Fruit fly (Drosophila melanogaster) whole organism, embryonic: ENCODE results near the gene Sar1.
A peak's percentile ranks its signal among the peaks of the same experiment; 100 is the strongest.

Experiments used
- Abd-B ChIP-seq: fragments of 200-800 bp; sonication (Bioruptor generic); optimal IDR thresholded peaks from 2 replicates; lab custom pipeline; 2018; ENCODE audit warnings: missing biosample characterization, mild to moderate bottlenecking, missing genetic modification characterization, moderate library complexity
- CG10321 ChIP-seq: fragments of 200-800 bp; sonication (Bioruptor generic); IDR thresholded peaks from 2 replicates; pipeline ENCODE4 v1.3.6; 2022; ENCODE audit warnings: missing biosample characterization, missing genetic modification characterization
- CG11398 ChIP-seq: fragments of 200-800 bp; sonication (Bioruptor generic); optimal IDR thresholded peaks from 2 replicates; lab custom pipeline; 2016; ENCODE audit warnings: missing biosample characterization, missing genetic modification characterization
- CG11504 ChIP-seq: fragments of 200-800 bp; sonication (Bioruptor generic); optimal IDR thresholded peaks from 3 replicates; lab custom pipeline; 2019; ENCODE audit warnings: missing biosample characterization, mild to moderate bottlenecking, missing genetic modification characterization, moderate library complexity
- CG12219 ChIP-seq: fragments of 200-800 bp; sonication (Bioruptor generic); optimal IDR thresholded peaks from 3 replicates; lab custom pipeline; 2018; ENCODE audit warnings: missing biosample characterization, mild to moderate bottlenecking, missing genetic modification characterization
- CG13296 ChIP-seq: fragments of 200-800 bp; sonication (Bioruptor generic); optimal IDR thresholded peaks from 3 replicates; lab custom pipeline; 2018; ENCODE audit warnings: missing biosample characterization, mild to moderate bottlenecking, missing genetic modification characterization
- CG15073 ChIP-seq: fragments of 200-800 bp; sonication (Bioruptor generic); optimal IDR thresholded peaks from 2 replicates; lab custom pipeline; 2016; ENCODE audit warnings: missing biosample characterization, missing genetic modification characterization
- CG1602 ChIP-seq: fragments of 200-800 bp; sonication (Bioruptor generic); optimal IDR thresholded peaks from 3 replicates; lab custom pipeline; 2016; ENCODE audit warnings: missing biosample characterization, missing genetic modification characterization
- CG1647 ChIP-seq: fragments of 200-800 bp; sonication (Bioruptor generic); optimal IDR thresholded peaks from 3 replicates; lab custom pipeline; 2016; ENCODE audit warnings: missing biosample characterization, missing genetic modification characterization
- CG17829 ChIP-seq: fragments of 200-800 bp; optimal IDR thresholded peaks from 2 replicates; lab custom pipeline; 2019; ENCODE audit warnings: missing biosample characterization, mild to moderate bottlenecking, missing genetic modification characterization, moderate library complexity
- CG2712 ChIP-seq: fragments of 200-800 bp; optimal IDR thresholded peaks from 3 replicates; lab custom pipeline; 2019; ENCODE audit warnings: missing biosample characterization, mild to moderate bottlenecking, missing genetic modification characterization, moderate library complexity
- CG3995 ChIP-seq: fragments of 200-800 bp; sonication (Bioruptor generic); optimal IDR thresholded peaks from 3 replicates; lab custom pipeline; 2016; ENCODE audit warnings: missing biosample characterization, missing genetic modification characterization
- CG6272 ChIP-seq: fragments of 200-800 bp; sonication (Bioruptor generic); IDR thresholded peaks from 2 replicates; pipeline ENCODE4 v1.3.6; 2022; ENCODE audit warnings: missing biosample characterization, missing genetic modification characterization
- CG6854 ChIP-seq: fragments of 200-800 bp; sonication (Bioruptor generic); optimal IDR thresholded peaks from 3 replicates; lab custom pipeline; 2017; ENCODE audit warnings: missing biosample characterization, mild to moderate bottlenecking, missing genetic modification characterization
- CG7786 ChIP-seq: fragments of 200-800 bp; sonication (Bioruptor generic); optimal IDR thresholded peaks from 2 replicates; lab custom pipeline; 2016; ENCODE audit warnings: missing biosample characterization, missing genetic modification characterization
- CG7928 ChIP-seq: fragments of 200-800 bp; sonication (Bioruptor generic); optimal IDR thresholded peaks from 2 replicates; lab custom pipeline; 2017; ENCODE audit warnings: missing biosample characterization, mild to moderate bottlenecking, missing genetic modification characterization
- CG7963 ChIP-seq: fragments of 200-800 bp; sonication (Bioruptor generic); IDR thresholded peaks from 3 replicates; pipeline ENCODE4 v1.3.6; 2022; ENCODE audit warnings: missing biosample characterization, missing genetic modification characterization; ENCODE audit not compliant: partially characterized antibody
- CG7987 ChIP-seq: fragments of 200-800 bp; sonication (Bioruptor generic); optimal IDR thresholded peaks from 2 replicates; lab custom pipeline; 2018; ENCODE audit warnings: missing biosample characterization, mild to moderate bottlenecking, missing genetic modification characterization, moderate library complexity
- CG9876 ChIP-seq: fragments of 200-800 bp; sonication (Bioruptor generic); optimal IDR thresholded peaks from 2 replicates; lab custom pipeline; 2016; ENCODE audit warnings: missing biosample characterization, missing genetic modification characterization
- D ChIP-seq, 2 experiments: fragments of 200-800 bp in 1 of 2; fragments of >200 bp in 1 of 2; sonication (Bioruptor generic) in 1 of 2; optimal IDR thresholded peaks; 2 replicates in 1 of 2; 3 replicates in 1 of 2; lab custom pipeline; 2017; ENCODE audit warnings: mild to moderate bottlenecking in 1 of 2, missing biosample characterization in 1 of 2, missing genetic modification characterization in 1 of 2, missing genetic modification reagents in 1 of 2
- Dek ChIP-seq: fragments of 200-800 bp; sonication (Bioruptor generic); optimal IDR thresholded peaks from 3 replicates; lab custom pipeline; 2019; ENCODE audit warnings: missing biosample characterization, mild to moderate bottlenecking, missing genetic modification characterization, moderate library complexity
- Doc2 ChIP-seq: fragments of 200-800 bp; sonication (Bioruptor generic); IDR thresholded peaks from 2 replicates; pipeline ENCODE4 v1.3.6; 2022; ENCODE audit warnings: missing biosample characterization, missing genetic modification characterization
- ERR ChIP-seq: fragments of 200-800 bp; sonication (Bioruptor generic); optimal IDR thresholded peaks from 2 replicates; lab custom pipeline; 2016; ENCODE audit warnings: missing biosample characterization, missing genetic modification characterization
- Fer2 ChIP-seq: fragments of 200-800 bp; sonication (Bioruptor generic); optimal IDR thresholded peaks from 2 replicates; lab custom pipeline; 2018; ENCODE audit warnings: missing biosample characterization, mild to moderate bottlenecking, missing genetic modification characterization, moderate library complexity
- Fer3 ChIP-seq: fragments of 200-800 bp; sonication (Bioruptor generic); optimal IDR thresholded peaks from 2 replicates; lab custom pipeline; 2018; ENCODE audit warnings: missing biosample characterization, mild to moderate bottlenecking, missing genetic modification characterization, moderate library complexity
- HLH3B ChIP-seq: fragments of 200-800 bp; sonication (Bioruptor generic); IDR thresholded peaks from 2 replicates; pipeline ENCODE4 v1.3.6; 2022; ENCODE audit warnings: missing biosample characterization, missing genetic modification characterization
- Hr51 ChIP-seq, 2 experiments: fragments of 200-800 bp; sonication (Bioruptor generic); optimal IDR thresholded peaks; 2 replicates in 1 of 2; 3 replicates in 1 of 2; lab custom pipeline; 2016 to 2018; ENCODE audit warnings: missing biosample characterization in 2 of 2, missing genetic modification characterization in 2 of 2, mild to moderate bottlenecking in 1 of 2, moderate library complexity in 1 of 2
- Hsf ChIP-seq: fragments of 200-800 bp; sonication (Bioruptor generic); optimal IDR thresholded peaks from 3 replicates; lab custom pipeline; 2016; ENCODE audit warnings: missing biosample characterization, missing genetic modification characterization
- Lim3 ChIP-seq: fragments of 200-800 bp; sonication (Bioruptor generic); IDR thresholded peaks from 2 replicates; pipeline ENCODE4 v1.3.6; 2022; ENCODE audit warnings: missing biosample characterization, missing genetic modification characterization
- Lpt ChIP-seq: fragments of >200 bp; optimal IDR thresholded peaks from 2 replicates; lab custom pipeline; 2018; ENCODE audit warnings: missing biosample characterization, missing genetic modification characterization
- MTF-1 ChIP-seq: fragments of 200-800 bp; sonication (Bioruptor generic); optimal IDR thresholded peaks from 2 replicates; lab custom pipeline; 2018; ENCODE audit warnings: missing biosample characterization, mild to moderate bottlenecking, missing genetic modification characterization, borderline replicate concordance
- Nf-YC ChIP-seq: fragments of 200-800 bp; optimal IDR thresholded peaks from 3 replicates; lab custom pipeline; 2019; ENCODE audit warnings: missing biosample characterization, mild to moderate bottlenecking, missing genetic modification characterization, moderate library complexity
- Spps ChIP-seq: fragments of 200-800 bp; sonication (Bioruptor generic); optimal IDR thresholded peaks from 2 replicates; lab custom pipeline; 2018; ENCODE audit warnings: missing biosample characterization, mild to moderate bottlenecking, missing genetic modification characterization
- Ssrp ChIP-seq: fragments of 200-800 bp; sonication (Bioruptor generic); optimal IDR thresholded peaks from 2 replicates; lab custom pipeline; 2018; ENCODE audit warnings: missing biosample characterization, mild to moderate bottlenecking, missing genetic modification characterization, moderate library complexity
- ap ChIP-seq: fragments of 200-800 bp; sonication (Bioruptor generic); IDR thresholded peaks from 2 replicates; pipeline ENCODE4 v1.3.6; 2022; ENCODE audit warnings: missing biosample characterization, missing genetic modification characterization
- bigmax ChIP-seq: fragments of 200-800 bp; sonication (Bioruptor generic); optimal IDR thresholded peaks from 2 replicates; lab custom pipeline; 2018; ENCODE audit warnings: missing biosample characterization, mild to moderate bottlenecking, missing genetic modification characterization
- chinmo ChIP-seq: fragments of 200-800 bp; sonication (Bioruptor generic); IDR thresholded peaks from 4 replicates; pipeline ENCODE4 v1.3.6; 2022; ENCODE audit warnings: missing biosample characterization, missing genetic modification characterization; ENCODE audit not compliant: partially characterized antibody
- da ChIP-seq: fragments of 200-800 bp; sonication (Bioruptor generic); optimal IDR thresholded peaks from 2 replicates; lab custom pipeline; 2016; ENCODE audit warnings: missing biosample characterization, missing genetic modification characterization
- dmrt99B ChIP-seq: fragments of 200-800 bp; sonication (Bioruptor generic); optimal IDR thresholded peaks from 2 replicates; lab custom pipeline; 2018; ENCODE audit warnings: missing biosample characterization, mild to moderate bottlenecking, missing genetic modification characterization, moderate library complexity
- dpn ChIP-seq, 2 experiments: fragments of 200-800 bp; sonication (Bioruptor generic); optimal IDR thresholded peaks; 3 replicates each; lab custom pipeline; 2016; ENCODE audit warnings: missing biosample characterization in 2 of 2, missing genetic modification characterization in 2 of 2
- eve ChIP-seq, 2 experiments: fragments of >200 bp; optimal IDR thresholded peaks; 2 replicates each; lab custom pipeline; 2017; ENCODE audit warnings: missing biosample characterization in 2 of 2, missing genetic modification characterization in 2 of 2
- fd3F ChIP-seq: fragments of 200-800 bp; sonication (Bioruptor generic); optimal IDR thresholded peaks from 2 replicates; lab custom pipeline; 2018; ENCODE audit warnings: missing biosample characterization, mild to moderate bottlenecking, missing genetic modification characterization, moderate library complexity
- fd96Cb ChIP-seq: fragments of 200-800 bp; sonication (Bioruptor generic); optimal IDR thresholded peaks from 2 replicates; lab custom pipeline; 2018; ENCODE audit warnings: missing biosample characterization, mild to moderate bottlenecking, missing genetic modification characterization, moderate library complexity
- insv ChIP-seq, 2 experiments: fragments of 200-800 bp; sonication (Bioruptor generic); optimal IDR thresholded peaks; 3 replicates each; lab custom pipeline; 2016 to 2018; ENCODE audit warnings: missing biosample characterization in 2 of 2, missing genetic modification characterization in 2 of 2
- inv ChIP-seq: fragments of 200-800 bp; sonication (Bioruptor generic); IDR thresholded peaks from 2 replicates; pipeline ENCODE4 v1.3.6; 2022; ENCODE audit warnings: missing biosample characterization, missing genetic modification characterization; ENCODE audit not compliant: partially characterized antibody
- klu ChIP-seq: fragments of 200-800 bp; sonication (Bioruptor generic); IDR thresholded peaks from 2 replicates; pipeline ENCODE4 v1.3.6; 2022; ENCODE audit warnings: missing biosample characterization, missing genetic modification characterization
- lilli ChIP-seq: fragments of 200-800 bp; sonication (Bioruptor generic); optimal IDR thresholded peaks from 3 replicates; lab custom pipeline; 2016; ENCODE audit warnings: missing biosample characterization, missing genetic modification characterization
- mam ChIP-seq: fragments of 200-800 bp; sonication (Bioruptor generic); optimal IDR thresholded peaks from 3 replicates; lab custom pipeline; 2016; ENCODE audit warnings: missing biosample characterization, missing genetic modification characterization
- odd ChIP-seq: fragments of 200-800 bp; sonication (Bioruptor generic); optimal IDR thresholded peaks from 2 replicates; lab custom pipeline; 2017; ENCODE audit warnings: missing biosample characterization, mild to moderate bottlenecking, missing genetic modification characterization
- unpg ChIP-seq: fragments of 200-800 bp; sonication (Bioruptor generic); optimal IDR thresholded peaks from 3 replicates; lab custom pipeline; 2018; ENCODE audit warnings: missing biosample characterization, mild to moderate bottlenecking, missing genetic modification characterization, moderate library complexity

Sar1 gene

dm6 chr3R:22368777-22369214 is 12.3 kb downstream of the Sar1 start (continued):
- TF ChIP-seq CG12219 (GFP tag; lab: Kevin White, UChicago) (no peak), HLH3B (GFP tag; lab: Robert Waterston, UW) (peak; percentile 83), klu (GFP tag; lab: Robert Waterston, UW) (no peak; the same call in 1 of the 2 replicates), unpg (GFP tag; lab: Kevin White, UChicago) (peak; percentile 57), MTF-1 (GFP tag; lab: Kevin White, UChicago) (no peak), CG15073 (GFP tag; lab: Kevin White, UChicago) (no peak), Lpt (GFP tag; lab: Kevin White, UChicago) (no peak), CG6854 (GFP tag; lab: Kevin White, UChicago) (peak; percentile 46), Spps (tag; lab: Kevin White, UChicago) (no peak), Nf-YC (tag; lab: Kevin White, UChicago) (no peak), Doc2 (no peak), Hsf (GFP tag; lab: Kevin White, UChicago) (peak; percentile 37), inv (GFP tag; lab: Robert Waterston, UW) (no peak), CG13296 (GFP tag; lab: Kevin White, UChicago) (peak; percentile 59), odd (peak; percentile 49), CG7987 (GFP tag; lab: Kevin White, UChicago) (no peak), CG3995 (GFP tag; lab: Kevin White, UChicago) (no peak), CG6272 (GFP tag; lab: Robert Waterston, UW) (peak; percentile 44), CG1647 (peak; percentile 24), ap (GFP tag; lab: Robert Waterston, UW) (peak; percentile 61; the same call in 1 of the 2 replicates), Hr51 (GFP tag; optimal IDR thresholded peaks at IDR 0.05; lab: Kevin White, UChicago) (peak; percentile 34 to 65), mam (peak; percentile 71), Fer3 (peak; percentile 55), D (optimal IDR thresholded peaks at IDR 0.05; lab: Kevin White, UChicago) (no peak), D (GFP tag; optimal IDR thresholded peaks at IDR 0.05; lab: Kevin White, UChicago) (peak; percentile 41), da (no peak), CG7963 (GFP tag; lab: Robert Waterston, UW) (no peak), fd96Cb (tag; lab: Kevin White, UChicago) (peak; percentile 41), CG7786 (GFP tag; lab: Kevin White, UChicago) (no peak), Ssrp (tag; lab: Kevin White, UChicago) (peak; percentile 48), bigmax (GFP tag; lab: Kevin White, UChicago) (no peak), dpn (GFP tag; optimal IDR thresholded peaks at IDR 0.05; lab: Kevin White, UChicago) (peak; percentile 47 to 78), CG10321 (GFP tag; lab: Robert Waterston, UW) (peak; percentile 7; the same call in 1 of the 2 replicates), eve (GFP tag; optimal IDR thresholded peaks at IDR 0.05; lab: Kevin White, UChicago) (no peak), Abd-B (GFP tag; lab: Kevin White, UChicago) (no peak), CG2712 (peak; percentile 64), CG11398 (GFP tag; lab: Kevin White, UChicago) (no peak), ERR (GFP tag; lab: Kevin White, UChicago) (no peak), lilli (GFP tag; lab: Kevin White, UChicago) (peak; percentile 66), dmrt99B (tag; lab: Kevin White, UChicago) (peak; percentile 82), fd3F (peak; percentile 12), CG17829 (no peak), CG9876 (GFP tag; lab: Kevin White, UChicago) (no peak), CG7928 (no peak), CG11504 (tag; lab: Kevin White, UChicago) (peak; percentile 68), Fer2 (peak; percentile 45), insv (GFP tag; optimal IDR thresholded peaks at IDR 0.05; lab: Kevin White, UChicago) (peak in 1 of 2 experiments; percentile 16), chinmo (GFP tag; lab: Robert Waterston, UW) (no peak), Lim3 (GFP tag; lab: Robert Waterston, UW) (peak; percentile 31; the same call in 1 of the 2 replicates), CG1602 (GFP tag; lab: Kevin White, UChicago) (peak; percentile 24), Dek (peak; percentile 49)
